Worm (Caenorhabditis elegans) whole organism, L2 larva: ENCODE measurements around the gene C14C10.2.

Experiments
- ceh-82 ChIP-seq: fragments of 150-350 bp; optimal IDR thresholded peaks from 2 replicates; lab custom pipeline; 2014; ENCODE audit warnings: missing biosample characterization, missing genetic modification characterization
- nhr-237 ChIP-seq: fragments of 150-350 bp; optimal IDR thresholded peaks from 2 replicates; lab custom pipeline; 2014; ENCODE audit warnings: missing biosample characterization, missing genetic modification characterization

DNA sequence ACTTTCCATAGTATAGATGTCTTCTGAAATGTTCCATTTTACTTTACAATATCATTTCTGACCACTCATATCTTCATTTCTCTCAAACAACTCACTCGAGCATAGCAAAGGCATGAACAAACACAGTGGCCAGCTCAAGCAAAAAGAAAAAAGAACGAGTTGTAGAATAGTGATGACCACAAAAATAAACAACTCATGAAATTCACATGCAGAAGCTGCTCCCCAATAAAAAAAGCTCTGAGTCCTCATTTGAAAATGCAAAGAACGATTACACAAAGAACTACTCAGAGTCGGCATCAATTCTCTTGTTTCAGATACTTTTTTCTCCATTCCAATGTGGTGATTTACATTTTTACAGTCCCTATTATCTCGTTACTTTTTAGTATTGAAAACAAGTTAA lies 42.5 kb upstream of the C14C10.2 start:
- no peak for TF ChIP-seq ceh-82
- no peak for TF ChIP-seq nhr-237 (tag; lab: Kevin White, UChicago)
